Worm (Caenorhabditis elegans) whole organism, L1 larva: ENCODE measurements around the gene gen-1.

ENCODE experiments used
- C34B4.2 ChIP-seq: sonication (generic microtip); optimal IDR thresholded peaks from 2 replicates; lab custom pipeline; 2017; ENCODE audit warnings: mild to moderate bottlenecking, missing genetic modification characterization, missing compliant biosample characterization
- F16B12.6 ChIP-seq: fragments of 150-350 bp; optimal IDR thresholded peaks from 2 replicates; lab custom pipeline; 2014; ENCODE audit warnings: missing biosample characterization, missing genetic modification characterization
- Y116A8C.19 ChIP-seq: sonication (generic microtip); optimal IDR thresholded peaks from 2 replicates; lab custom pipeline; 2016; ENCODE audit warnings: missing compliant biosample characterization, missing genetic modification characterization, borderline replicate concordance
- aly-2 ChIP-seq: fragments of 150-350 bp; optimal IDR thresholded peaks from 2 replicates; lab custom pipeline; 2014; ENCODE audit warnings: missing biosample characterization, missing genetic modification characterization
- ama-1 ChIP-seq: fragments of 150-350 bp; optimal IDR thresholded peaks from 2 replicates; lab custom pipeline; 2014
- blmp-1 ChIP-seq: fragments of 150-350 bp; optimal IDR thresholded peaks from 2 replicates; lab custom pipeline; 2014; ENCODE audit warnings: missing biosample characterization, missing genetic modification characterization
- ceh-90 ChIP-seq: sonication (generic microtip); optimal IDR thresholded peaks from 2 replicates; lab custom pipeline; 2016; ENCODE audit warnings: missing genetic modification characterization, missing compliant biosample characterization
- ces-1 ChIP-seq: fragments of 150-350 bp; optimal IDR thresholded peaks from 2 replicates; lab custom pipeline; 2014; ENCODE audit warnings: missing biosample characterization, missing genetic modification reagents, missing genetic modification characterization
- egl-13 ChIP-seq: sonication (generic microtip); optimal IDR thresholded peaks from 2 replicates; lab custom pipeline; 2016; ENCODE audit warnings: missing genotype, missing genetic modification reagents, missing genetic modification characterization, missing compliant biosample characterization
- elt-3 ChIP-seq, 6 experiments: fragments of 150-350 bp in 1 of 6; sonication (generic microtip); optimal IDR thresholded peaks; 2 replicates each; lab custom pipeline; 2017 to 2018; ENCODE audit warnings: missing biosample characterization in 6 of 6, missing genetic modification characterization in 6 of 6, inconsistent platforms in 1 of 6
- fkh-10 ChIP-seq: sonication (generic microtip); optimal IDR thresholded peaks from 2 replicates; lab custom pipeline; 2017; ENCODE audit warnings: missing biosample characterization, missing genetic modification reagents, missing genetic modification characterization
- fos-1 ChIP-seq: fragments of 150-350 bp; optimal IDR thresholded peaks from 2 replicates; lab custom pipeline; 2014; ENCODE audit warnings: missing biosample characterization, missing genetic modification characterization
- lin-14 ChIP-seq: fragments of 200-800 bp; sonication (Bioruptor generic); optimal IDR thresholded peaks from 2 replicates; lab custom pipeline; 2018; ENCODE audit warnings: mild to moderate bottlenecking, missing genetic modification characterization, moderate library complexity, missing compliant biosample characterization
- lin-35 ChIP-seq, 2 experiments: fragments of 150-350 bp; optimal IDR thresholded peaks; 2 replicates each; lab custom pipeline; 2014; ENCODE audit warnings: missing biosample characterization in 2 of 2, missing genetic modification characterization in 2 of 2, missing genetic modification reagents in 2 of 2
- lsy-2 ChIP-seq, 2 experiments: fragments of 150-350 bp; optimal IDR thresholded peaks; 2 replicates each; lab custom pipeline; 2014; ENCODE audit warnings: missing biosample characterization in 2 of 2, missing genetic modification characterization in 2 of 2
- mab-9 ChIP-seq: fragments of 200-800 bp; sonication (Bioruptor generic); IDR thresholded peaks from 2 replicates; pipeline ENCODE4 v1.3.6; 2022; ENCODE audit warnings: missing genetic modification reagents, missing genetic modification characterization, missing compliant biosample characterization
- mdl-1 ChIP-seq, 2 experiments: fragments of 150-350 bp; optimal IDR thresholded peaks; 2 replicates each; lab custom pipeline; 2014 to 2017; ENCODE audit warnings: missing biosample characterization in 2 of 2, missing genetic modification characterization in 2 of 2, inconsistent platforms in 1 of 2
- nhr-11 ChIP-seq: fragments of 150-350 bp; optimal IDR thresholded peaks from 2 replicates; lab custom pipeline; 2014; ENCODE audit warnings: missing biosample characterization, missing genetic modification characterization
- nhr-71 ChIP-seq: sonication (generic microtip); optimal IDR thresholded peaks from 2 replicates; lab custom pipeline; 2016; ENCODE audit warnings: mild to moderate bottlenecking, missing genetic modification characterization, moderate library complexity, missing compliant biosample characterization
- nhr-76 ChIP-seq: sonication (generic microtip); optimal IDR thresholded peaks from 2 replicates; lab custom pipeline; 2017; ENCODE audit warnings: missing biosample characterization, missing genetic modification characterization
- nhr-77 ChIP-seq: fragments of 150-350 bp; optimal IDR thresholded peaks from 2 replicates; lab custom pipeline; 2014; ENCODE audit warnings: missing biosample characterization, missing genetic modification characterization
- nhr-84 ChIP-seq: sonication (generic microtip); optimal IDR thresholded peaks from 2 replicates; lab custom pipeline; 2017; ENCODE audit warnings: missing biosample characterization, missing genetic modification characterization
- nhr-85 ChIP-seq: sonication (generic microtip); peaks from one replicate; lab custom pipeline; 2016; ENCODE audit warnings: missing genetic modification characterization, inconsistent platforms, missing compliant biosample characterization
- pqm-1 ChIP-seq: sonication (generic microtip); optimal IDR thresholded peaks from 3 replicates; lab custom pipeline; 2017; ENCODE audit warnings: missing biosample characterization, missing genetic modification characterization
- skn-1 ChIP-seq: fragments of 150-350 bp; optimal IDR thresholded peaks from 2 replicates; lab custom pipeline; 2014; ENCODE audit warnings: missing biosample characterization, missing genetic modification characterization
- snpc-4 ChIP-seq: fragments of 150-350 bp; optimal IDR thresholded peaks from 2 replicates; lab custom pipeline; 2014; ENCODE audit warnings: missing biosample characterization, missing genetic modification characterization
- snu-23 ChIP-seq: sonication (generic microtip); optimal IDR thresholded peaks from 2 replicates; lab custom pipeline; 2016; ENCODE audit warnings: missing genetic modification characterization, missing compliant biosample characterization
- swsn-7 ChIP-seq: sonication (generic microtip); optimal IDR thresholded peaks from 2 replicates; lab custom pipeline; 2016; ENCODE audit warnings: missing genetic modification characterization, missing compliant biosample characterization
- tbx-2 ChIP-seq: sonication (generic microtip); optimal IDR thresholded peaks from 2 replicates; lab custom pipeline; 2016; ENCODE audit warnings: missing genetic modification characterization, missing compliant biosample characterization
- unc-130 ChIP-seq: fragments of 150-350 bp; optimal IDR thresholded peaks from 2 replicates; lab custom pipeline; 2017; ENCODE audit warnings: missing biosample characterization, missing genetic modification characterization, inconsistent platforms
- unc-30 ChIP-seq: sonication (generic microtip); optimal IDR thresholded peaks from 2 replicates; lab custom pipeline; 2017; ENCODE audit warnings: missing biosample characterization, missing genetic modification characterization
- unc-86 ChIP-seq: sonication (generic microtip); optimal IDR thresholded peaks from 2 replicates; lab custom pipeline; 2016; ENCODE audit warnings: missing genetic modification characterization, missing compliant biosample characterization
- xbp-1 ChIP-seq: sonication (generic microtip); optimal IDR thresholded peaks from 2 replicates; lab custom pipeline; 2016; ENCODE audit warnings: missing genetic modification characterization, missing compliant biosample characterization
- ztf-11 ChIP-seq, 2 experiments: sonication (generic microtip); optimal IDR thresholded peaks; 2 replicates each; lab custom pipeline; 2016 to 2017; ENCODE audit warnings: missing genetic modification characterization in 2 of 2, missing biosample characterization in 1 of 2, missing compliant biosample characterization in 1 of 2
- ztf-4 ChIP-seq: fragments of 150-350 bp; optimal IDR thresholded peaks from 2 replicates; lab custom pipeline; 2014; ENCODE audit warnings: missing biosample characterization, missing genetic modification characterization

Gene gen-1

DNA sequence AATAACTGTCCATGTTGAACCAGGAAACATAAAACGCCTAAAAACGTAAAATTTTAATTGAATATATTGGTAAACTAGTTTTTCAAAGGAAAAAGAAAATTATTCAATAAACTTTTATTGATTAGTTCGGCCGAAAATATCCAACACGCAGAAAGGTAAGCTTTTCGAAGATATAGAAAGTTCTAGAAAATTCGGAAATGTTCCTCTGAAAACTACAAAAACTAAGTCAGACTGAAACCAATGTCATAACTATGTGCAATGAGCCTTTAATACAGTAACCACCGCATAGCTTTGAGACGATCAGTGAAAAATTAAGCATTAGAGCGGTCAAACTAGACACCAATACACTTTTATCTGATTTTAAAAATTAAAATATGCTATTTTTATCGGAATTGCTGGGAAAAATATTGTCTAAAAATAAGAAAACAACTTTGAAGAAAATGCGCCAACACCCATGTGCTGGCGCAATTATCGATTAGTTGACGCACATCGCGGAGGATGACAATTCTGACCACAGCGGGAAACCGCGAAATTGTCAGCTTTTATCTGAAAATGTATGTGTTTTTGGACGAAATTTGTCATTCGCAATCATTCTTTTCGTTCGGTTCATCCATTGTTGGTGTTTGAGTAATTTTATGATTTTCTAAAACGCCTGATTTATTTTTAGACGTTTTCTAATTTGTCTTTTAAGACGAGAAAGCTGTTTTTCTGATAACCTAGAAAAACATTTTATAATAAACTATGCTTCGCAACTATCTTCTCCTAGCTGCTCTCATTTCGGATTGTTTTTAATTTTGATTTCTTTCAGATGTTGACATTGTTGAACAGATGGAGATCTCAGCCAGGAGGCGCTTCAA is 49.4 kb downstream of the gen-1 start, which contains the start of the genes C23G10.7 and rpn-2 (continued):
- peak; percentile 73 for TF ChIP-seq tbx-2 (tag; lab: Kevin White, UChicago)
- no peak for TF ChIP-seq unc-130
- peak; percentile 20 for TF ChIP-seq fkh-10 (GFP tag; lab: Kevin White, UChicago)
- TF ChIP-seq mdl-1 (tag; optimal IDR thresholded peaks at IDR 0.05; lab: Kevin White, UChicago), result peak in 1 of 2 experiments; percentile 55
- TF ChIP-seq ztf-11 (tag; optimal IDR thresholded peaks at IDR 0.05; lab: Kevin White, UChicago), result no peak
- TF ChIP-seq blmp-1 (tag; lab: Kevin White, UChicago), result peak; percentile 52
- peak; percentile 61 for TF ChIP-seq unc-86 (tag; lab: Kevin White, UChicago)
- TF ChIP-seq skn-1 (tag; lab: Kevin White, UChicago), result peak; percentile 98
- peak; percentile 32 for TF ChIP-seq fos-1 (tag; lab: Kevin White, UChicago)
- peak; percentile 67 for TF ChIP-seq xbp-1 (tag; lab: Kevin White, UChicago)
- no peak for TF ChIP-seq C34B4.2 (tag; lab: Kevin White, UChicago)
- TF ChIP-seq aly-2 (tag; lab: Kevin White, UChicago), result no peak
- TF ChIP-seq nhr-71 (tag; lab: Kevin White, UChicago), result peak; percentile 84
- no peak for TF ChIP-seq ztf-4 (tag; lab: Kevin White, UChicago)
- peak; percentile 47 for TF ChIP-seq nhr-77 (tag; lab: Kevin White, UChicago)
- peak; percentile 71 to 82 for TF ChIP-seq lin-35 (GFP tag; optimal IDR thresholded peaks at IDR 0.05; lab: Kevin White, UChicago)
- peak; percentile 83 to 86 for TF ChIP-seq lsy-2 (tag; optimal IDR thresholded peaks at IDR 0.05; lab: Kevin White, UChicago)
- TF ChIP-seq ces-1 (GFP tag; lab: Kevin White, UChicago), result no peak
- TF ChIP-seq snpc-4 (tag; lab: Kevin White, UChicago), result peak; percentile 31
- TF ChIP-seq ama-1 (lab: Kevin White, UChicago), result peak; percentile 14
- TF ChIP-seq egl-13 (tag; lab: Kevin White, UChicago), result peak; percentile 9
- TF ChIP-seq lin-14, result peak; percentile 64
- no peak for TF ChIP-seq pqm-1 (tag; lab: Kevin White, UChicago)
- peak; percentile 81 for TF ChIP-seq nhr-85
- no peak for TF ChIP-seq mab-9 (GFP tag; lab: Robert Waterston, UW)
- TF ChIP-seq F16B12.6 (tag; lab: Kevin White, UChicago), result peak; percentile 52
- no peak for TF ChIP-seq nhr-84 (tag; lab: Kevin White, UChicago)
- peak; percentile 78 for TF ChIP-seq snu-23 (GFP tag; lab: Kevin White, UChicago)
- TF ChIP-seq elt-3 (tag; optimal IDR thresholded peaks at IDR 0.05; lab: Kevin White, UChicago), result peak in 2 of 6 experiments; percentile 38 to 48
- no peak for TF ChIP-seq unc-30
- no peak for TF ChIP-seq nhr-11
- TF ChIP-seq swsn-7 (tag; lab: Kevin White, UChicago), result peak; percentile 74
- TF ChIP-seq nhr-76 (tag; lab: Kevin White, UChicago), result no peak
- no peak for TF ChIP-seq Y116A8C.19 (tag; lab: Kevin White, UChicago)
- TF ChIP-seq ceh-90 (tag; lab: Kevin White, UChicago), result no peak
